Worm (Caenorhabditis elegans) whole organism, L4 larva: ENCODE results near the gene clec-227.

Source experiments
- F37D6.2 ChIP-seq: sonication (generic microtip); optimal IDR thresholded peaks from 2 replicates; lab custom pipeline; 2016; ENCODE audit warnings: mild to moderate bottlenecking, missing genetic modification characterization, missing compliant biosample characterization
- T26A8.4 ChIP-seq: fragments of 200-800 bp; sonication (Bioruptor generic); IDR thresholded peaks from 2 replicates; pipeline ENCODE4 v1.3.6; 2022; ENCODE audit warnings: missing genetic modification characterization, missing compliant biosample characterization
- Y75B8A.6 ChIP-seq: fragments of 200-800 bp; sonication (Bioruptor generic); IDR thresholded peaks from 2 replicates; pipeline ENCODE4 v1.3.6; 2022; ENCODE audit warnings: missing genetic modification reagents, missing genetic modification characterization, missing compliant biosample characterization
- ZK337.2 ChIP-seq: fragments of 200-800 bp; sonication (Bioruptor generic); IDR thresholded peaks from 2 replicates; pipeline ENCODE4 v1.3.6; 2022; ENCODE audit warnings: missing genetic modification reagents, missing genetic modification characterization, missing compliant biosample characterization
- aha-1 ChIP-seq: fragments of 150-350 bp; peaks from one replicate; lab custom pipeline; 2014; ENCODE audit warnings: missing biosample characterization, missing genetic modification characterization
- daf-8 ChIP-seq: fragments of 200-800 bp; sonication (Bioruptor generic); IDR thresholded peaks from 2 replicates; pipeline ENCODE4 v1.3.6; 2022; ENCODE audit warnings: missing genetic modification characterization, missing compliant biosample characterization
- dmd-6 ChIP-seq: fragments of 200-800 bp; sonication (Bioruptor generic); IDR thresholded peaks from 2 replicates; pipeline ENCODE4 v1.3.6; 2022; ENCODE audit warnings: missing genetic modification reagents, missing genetic modification characterization, missing compliant biosample characterization
- dmd-8 ChIP-seq: fragments of 200-800 bp; sonication (Bioruptor generic); IDR thresholded peaks from 2 replicates; pipeline ENCODE4 v1.3.6; 2022; ENCODE audit warnings: missing genetic modification characterization, missing compliant biosample characterization
- dmd-9 ChIP-seq: fragments of 200-800 bp; sonication (Bioruptor generic); IDR thresholded peaks from 2 replicates; pipeline ENCODE4 v1.3.6; 2022; ENCODE audit warnings: missing genetic modification reagents, missing genetic modification characterization, missing compliant biosample characterization
- egl-43 ChIP-seq: fragments of 200-800 bp; sonication (Bioruptor generic); IDR thresholded peaks from 2 replicates; pipeline ENCODE4 v1.3.6; 2022; ENCODE audit warnings: missing genetic modification reagents, missing genetic modification characterization, missing compliant biosample characterization
- hif-1 ChIP-seq, 2 experiments: sonication (generic microtip); optimal IDR thresholded peaks; 2 replicates each; lab custom pipeline; 2016 to 2017; ENCODE audit warnings: missing compliant biosample characterization in 2 of 2, missing genetic modification characterization in 2 of 2, missing genetic modification reagents in 2 of 2, missing genotype in 2 of 2, mild to moderate bottlenecking in 1 of 2
- hlh-11 ChIP-seq: fragments of 200-800 bp; sonication (Bioruptor generic); optimal IDR thresholded peaks from 2 replicates; lab custom pipeline; 2018; ENCODE audit warnings: mild to moderate bottlenecking, missing genetic modification characterization, missing compliant biosample characterization
- madf-5 ChIP-seq, 2 experiments: fragments of 200-800 bp; sonication (Bioruptor generic); IDR thresholded peaks; 2 replicates each; pipeline ENCODE4 v1.3.6; 2022; ENCODE audit warnings: missing compliant biosample characterization in 2 of 2, missing genetic modification characterization in 2 of 2
- nhr-11 ChIP-seq: fragments of 150-350 bp; optimal IDR thresholded peaks from 2 replicates; lab custom pipeline; 2014; ENCODE audit warnings: missing biosample characterization, missing genetic modification characterization
- nhr-237 ChIP-seq: sonication (generic microtip); optimal IDR thresholded peaks from 2 replicates; lab custom pipeline; 2017; ENCODE audit warnings: missing biosample characterization, missing genetic modification characterization
- nhr-76 ChIP-seq: fragments of 150-350 bp; optimal IDR thresholded peaks from 2 replicates; lab custom pipeline; 2014; ENCODE audit warnings: missing biosample characterization, missing genetic modification characterization
- sdz-12 ChIP-seq: fragments of 200-800 bp; sonication (Bioruptor generic); optimal IDR thresholded peaks from 2 replicates; lab custom pipeline; 2018; ENCODE audit warnings: mild to moderate bottlenecking, missing genetic modification characterization, missing compliant biosample characterization
- unc-62 ChIP-seq, 3 experiments: fragments of 150-350 bp in 1 of 3; sonication (generic microtip); optimal IDR thresholded peaks in 2 of 3; peaks in 1 of 3; 1 replicate in 1 of 3; 2 replicates in 2 of 3; lab custom pipeline; 2014 to 2017; ENCODE audit warnings: missing biosample characterization in 3 of 3, missing genetic modification characterization in 3 of 3, missing genetic modification reagents in 3 of 3, missing genotype in 1 of 3
- zfp-2 ChIP-seq: sonication (generic microtip); optimal IDR thresholded peaks from 2 replicates; lab custom pipeline; 2016; ENCODE audit warnings: mild to moderate bottlenecking, missing genetic modification characterization, missing compliant biosample characterization
- zfp-3 ChIP-seq: fragments of 200-800 bp; sonication (Bioruptor generic); conservative IDR thresholded peaks from 2 replicates; pipeline ENCODE4 v1.3.6; 2022; ENCODE audit warnings: missing genetic modification reagents, missing genetic modification characterization, missing compliant biosample characterization
- zip-2 ChIP-seq: fragments of 150-350 bp; optimal IDR thresholded peaks from 2 replicates; lab custom pipeline; 2014; ENCODE audit warnings: missing biosample characterization, missing genetic modification characterization
- ztf-11 ChIP-seq: fragments of 150-350 bp; optimal IDR thresholded peaks from 2 replicates; lab custom pipeline; 2014; ENCODE audit warnings: missing biosample characterization, missing genetic modification characterization
- ztf-7 ChIP-seq: fragments of 150-350 bp; optimal IDR thresholded peaks from 2 replicates; lab custom pipeline; 2014; ENCODE audit warnings: missing biosample characterization, missing genetic modification characterization

The clec-227 gene

ce11 chrV:14426013-14426412 lies 46.3 kb upstream of the clec-227 start:
- no peak for TF ChIP-seq dmd-8 (GFP tag; lab: Robert Waterston, UW)
- TF ChIP-seq unc-62 (GFP tag; optimal IDR thresholded peaks at IDR 0.05 in 1 of 2; lab: Kevin White, UChicago), result peak in 1 of 2 experiments; percentile 63
- TF ChIP-seq unc-62 (tag; optimal IDR thresholded peaks at IDR 0.05; lab: Kevin White, UChicago), result no peak
- no peak for TF ChIP-seq zfp-2 (tag; lab: Kevin White, UChicago)
- TF ChIP-seq dmd-6 (GFP tag; lab: Robert Waterston, UW), result no peak
- TF ChIP-seq zip-2 (tag; lab: Kevin White, UChicago), result no peak

DNA sequence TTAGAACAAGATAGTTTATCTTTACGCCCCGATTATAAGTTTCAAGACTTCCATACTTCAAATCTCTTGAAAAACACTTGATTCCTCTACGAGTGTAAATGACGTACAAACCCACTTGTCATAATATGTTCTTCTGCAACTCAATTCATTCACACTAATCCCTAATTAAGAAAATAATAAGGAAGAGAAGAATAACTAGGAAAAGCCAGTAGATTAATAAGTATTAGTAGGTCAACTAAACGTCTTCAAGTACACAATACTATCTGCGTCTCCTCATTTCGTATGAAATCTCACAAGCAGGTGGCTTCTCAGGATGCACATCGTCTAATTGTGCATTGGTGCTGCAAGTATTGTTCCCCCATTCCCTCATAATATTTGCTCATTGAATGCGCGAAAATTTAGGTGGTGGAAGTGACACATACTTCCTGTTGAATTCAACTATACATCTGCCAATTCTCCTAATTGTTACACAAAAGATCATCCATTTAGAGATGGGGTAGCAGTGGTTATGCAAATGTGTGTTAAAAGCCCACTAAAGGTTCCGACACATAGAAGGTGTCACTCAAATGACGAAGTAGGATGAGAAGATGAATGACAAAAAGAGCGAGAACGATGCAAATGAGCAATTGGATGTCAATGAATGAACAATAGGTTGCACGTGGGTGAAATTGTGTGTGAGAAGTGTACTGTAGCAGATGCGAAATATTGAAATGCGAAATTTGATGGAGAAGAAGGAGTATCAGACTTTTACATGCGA lies 45.1 kb upstream of the clec-227 start:
- no peak for TF ChIP-seq sdz-12 (GFP tag; lab: Kevin White, UChicago)
- TF ChIP-seq aha-1 (tag; lab: Kevin White, UChicago), result peak; percentile 30
- TF ChIP-seq unc-62 (GFP tag; optimal IDR thresholded peaks at IDR 0.05 in 1 of 2; lab: Kevin White, UChicago), result peak in 1 of 2 experiments; percentile 99
- no peak for TF ChIP-seq unc-62 (tag; optimal IDR thresholded peaks at IDR 0.05; lab: Kevin White, UChicago)
- TF ChIP-seq nhr-11 (tag; lab: Kevin White, UChicago), result no peak

ce11 chrV:14428865-14429264 lies 43.5 kb upstream of the clec-227 start, which contains the start of gene F23B12.1:
TSS of gene F23B12.1 (plus strand) at chrV:14429165.
- TF ChIP-seq dmd-9 (GFP tag; lab: Robert Waterston, UW), result no peak
- TF ChIP-seq hlh-11 (tag; lab: Kevin White, UChicago), result no peak
- TF ChIP-seq F37D6.2, result no peak
- TF ChIP-seq Y75B8A.6, result no peak
- TF ChIP-seq unc-62 (GFP tag; optimal IDR thresholded peaks at IDR 0.05 in 1 of 2; lab: Kevin White, UChicago), result peak in 1 of 2 experiments; percentile 29
- no peak for TF ChIP-seq unc-62 (tag; optimal IDR thresholded peaks at IDR 0.05; lab: Kevin White, UChicago)
- no peak for TF ChIP-seq ZK337.2 (GFP tag; lab: Robert Waterston, UW)

ce11 chrV:14432259-14432658 lies 40.1 kb upstream of the clec-227 start, which contains the start of gene egl-1:
TSS of gene egl-1 (minus strand) at chrV:14432359.
- no peak for TF ChIP-seq zfp-2 (tag; lab: Kevin White, UChicago)
- TF ChIP-seq, all 104 proteins: peak for 0

ce11 chrV:14433584-14433983 lies 38.7 kb upstream of the clec-227 start:
- TF ChIP-seq ztf-7 (tag; lab: Kevin White, UChicago), result no peak
- TF ChIP-seq nhr-76 (tag; lab: Kevin White, UChicago), result no peak
- no peak for TF ChIP-seq zfp-3
- TF ChIP-seq nhr-237 (tag; lab: Kevin White, UChicago), result no peak
- TF ChIP-seq madf-5 (GFP tag; IDR thresholded peaks at IDR 0.05; lab: Robert Waterston, UW), result no peak
- no peak for TF ChIP-seq dmd-9 (GFP tag; lab: Robert Waterston, UW)
- TF ChIP-seq T26A8.4, result no peak
- no peak for TF ChIP-seq egl-43 (GFP tag; lab: Robert Waterston, UW)

ce11 chrV:14436195-14436594 lies 36.1 kb upstream of the clec-227 start:
- TF ChIP-seq hif-1 (tag; optimal IDR thresholded peaks at IDR 0.05; lab: Kevin White, UChicago) (no peak), zip-2 (tag; lab: Kevin White, UChicago) (no peak), unc-62 (GFP tag; optimal IDR thresholded peaks at IDR 0.05 in 1 of 2; lab: Kevin White, UChicago) (no peak), unc-62 (tag; optimal IDR thresholded peaks at IDR 0.05; lab: Kevin White, UChicago) (no peak), ztf-11 (tag; lab: Kevin White, UChicago) (no peak), daf-8 (no peak)
- TF ChIP-seq, all 104 proteins: peak for 0

DNA sequence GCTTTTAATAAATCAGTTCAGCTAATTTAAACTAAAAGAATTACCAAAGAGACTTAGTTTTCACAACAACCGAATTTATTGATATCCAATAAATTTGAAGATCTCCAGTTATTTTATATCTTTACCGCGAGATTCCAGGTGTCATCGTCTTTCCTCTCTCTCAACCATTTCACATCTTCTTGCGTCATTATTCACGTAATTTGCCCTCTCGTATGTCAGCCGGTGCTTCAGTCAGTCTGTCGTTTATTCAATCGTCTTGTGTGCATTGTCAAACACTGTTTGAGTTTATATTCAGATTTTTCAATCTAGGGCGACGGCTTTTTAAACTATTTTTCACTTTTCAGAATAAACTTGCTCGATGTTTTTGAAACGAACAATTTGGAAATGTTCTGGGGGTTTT lies 35.0 kb upstream of the clec-227 start:
- TF ChIP-seq aha-1 (tag; lab: Kevin White, UChicago) (peak; percentile 11), nhr-11 (tag; lab: Kevin White, UChicago) (no peak)
